Worm (Caenorhabditis elegans): ENCODE results near the gene pmp-2.

DNA sequence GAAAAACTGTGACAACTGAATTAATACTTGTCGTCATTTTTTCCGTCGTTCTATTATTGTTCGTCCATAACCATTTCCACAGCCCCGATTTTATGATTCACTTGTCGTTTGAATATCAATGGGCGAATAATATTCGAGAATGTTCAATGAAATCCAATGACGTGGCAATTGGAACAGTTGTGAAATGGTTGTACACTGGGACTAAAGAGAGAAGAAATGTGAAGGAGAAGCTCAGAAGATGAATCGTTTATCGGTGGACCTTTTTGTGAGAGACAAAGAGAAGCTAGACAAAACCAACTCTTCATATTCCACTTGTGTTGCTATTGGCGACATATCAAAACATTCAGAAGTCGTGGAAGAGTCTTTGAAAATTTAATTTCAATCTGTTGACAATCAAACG, 16.8 kb downstream of the pmp-2 start, which contains the start of gene clhm-1:
- no peak for TF ChIP-seq mef-2 (tag; optimal IDR thresholded peaks at IDR 0.05)
- TF ChIP-seq skn-1 (tag; optimal IDR thresholded peaks at IDR 0.05): no peak
- TF ChIP-seq nhr-84 (tag; optimal IDR thresholded peaks at IDR 0.05): no peak
- no peak for TF ChIP-seq efl-1 (optimal IDR thresholded peaks at IDR 0.05)
- no peak for TF ChIP-seq efl-1 (GFP tag; optimal IDR thresholded peaks at IDR 0.05 in 1 of 2)
- TF ChIP-seq nhr-47 (tag; optimal IDR thresholded peaks at IDR 0.05): no peak
- no peak for TF ChIP-seq unc-62 (GFP tag; optimal IDR thresholded peaks at IDR 0.05)
